Fruit fly (Drosophila melanogaster): Measurements from ENCODE around the gene muc.
A peak's percentile ranks its signal among the peaks of the same experiment; 100 is the strongest.

muc gene

dm6 chr2L:7422429-7423283, 4.0 kb upstream of the muc start (continued):
- TF ChIP-seq luna (GFP tag; optimal IDR thresholded peaks at IDR 0.05), result no peak
- no peak; the same call in 1 of the 2 replicates for TF ChIP-seq lmd (GFP tag; IDR thresholded peaks at IDR 0.05)
- peak; percentile 58; the same call in 1 of the 3 replicates for TF ChIP-seq ci (GFP tag; IDR thresholded peaks at IDR 0.05)
- TF ChIP-seq CG18764 (GFP tag; optimal IDR thresholded peaks at IDR 0.05), result no peak
- TF ChIP-seq ash1 (GFP tag; optimal IDR thresholded peaks at IDR 0.05), result no peak
- no peak for TF ChIP-seq btn (GFP tag; optimal IDR thresholded peaks at IDR 0.05)
- TF ChIP-seq CG4617 (GFP tag; optimal IDR thresholded peaks at IDR 0.05; ENCODE audit: borderline replicate concordance), result no peak
- TF ChIP-seq unpg (GFP tag; optimal IDR thresholded peaks at IDR 0.05), result no peak
- TF ChIP-seq hb (GFP tag; IDR thresholded peaks at IDR 0.05; ENCODE audit: partially characterized antibody), result no peak
- no peak for TF ChIP-seq pfk (GFP tag; optimal IDR thresholded peaks at IDR 0.05)
- no peak for TF ChIP-seq Max (GFP tag; optimal IDR thresholded peaks at IDR 0.05)
- no peak for TF ChIP-seq D (optimal IDR thresholded peaks at IDR 0.05)
- no peak for TF ChIP-seq D (GFP tag; optimal IDR thresholded peaks at IDR 0.05)
- no peak for TF ChIP-seq HHEX (GFP tag; optimal IDR thresholded peaks at IDR 0.05)
- TF ChIP-seq CG8924 (tag; optimal IDR thresholded peaks at IDR 0.05), result no peak
- peak; percentile 27 for TF ChIP-seq gem (tag; optimal IDR thresholded peaks at IDR 0.05)
- peak; percentile 2 for TF ChIP-seq CG12391 (tag; optimal IDR thresholded peaks at IDR 0.05)
- no peak for TF ChIP-seq CG8388 (GFP tag; optimal IDR thresholded peaks at IDR 0.05)
- TF ChIP-seq GATAe (GFP tag; conservative IDR thresholded peaks at IDR 0.05), result no peak
- TF ChIP-seq CG4282 (GFP tag; optimal IDR thresholded peaks at IDR 0.05), result no peak
- TF ChIP-seq CG10543 (GFP tag; optimal IDR thresholded peaks at IDR 0.05), result no peak
- TF ChIP-seq cas (GFP tag; IDR thresholded peaks at IDR 0.05), result no peak
- no peak for TF ChIP-seq Fer2 (tag; optimal IDR thresholded peaks at IDR 0.05)
- peak; percentile 16 for TF ChIP-seq kni (GFP tag; optimal IDR thresholded peaks at IDR 0.05)
- no peak for TF ChIP-seq tx (GFP tag; optimal IDR thresholded peaks at IDR 0.05)
- no peak for TF ChIP-seq CG4404 (GFP tag; IDR thresholded peaks at IDR 0.05)
- TF ChIP-seq CG18476 (GFP tag; optimal IDR thresholded peaks at IDR 0.05), result no peak
- TF ChIP-seq Atf3 (GFP tag; optimal IDR thresholded peaks at IDR 0.05), result no peak
- TF ChIP-seq salm (tag; optimal IDR thresholded peaks at IDR 0.05), result no peak
- TF ChIP-seq CG3726 (GFP tag; IDR thresholded peaks at IDR 0.05), result no peak
- no peak for TF ChIP-seq CG34224 (GFP tag; IDR thresholded peaks at IDR 0.05; ENCODE audit: partially characterized antibody)
- TF ChIP-seq nmo (GFP tag; optimal IDR thresholded peaks at IDR 0.05), result peak; percentile 49
- TF ChIP-seq CG3065 (GFP tag; optimal IDR thresholded peaks at IDR 0.05), result no peak
- no peak for TF ChIP-seq CG11695 (GFP tag; IDR thresholded peaks at IDR 0.05)
- no peak for TF ChIP-seq CG10462 (GFP tag; optimal IDR thresholded peaks at IDR 0.05)
- TF ChIP-seq TFAM (GFP tag; optimal IDR thresholded peaks at IDR 0.05), result no peak
- TF ChIP-seq shn (GFP tag; optimal IDR thresholded peaks at IDR 0.05), result no peak
- TF ChIP-seq CG7839 (tag; optimal IDR thresholded peaks at IDR 0.05), result no peak
- no peak for TF ChIP-seq disco-r (GFP tag; optimal IDR thresholded peaks at IDR 0.05)
- no peak for TF ChIP-seq Camta (GFP tag; optimal IDR thresholded peaks at IDR 0.05)
- no peak for TF ChIP-seq sd (tag; optimal IDR thresholded peaks at IDR 0.05)
- no peak for TF ChIP-seq stwl (tag; optimal IDR thresholded peaks at IDR 0.05)
- no peak for TF ChIP-seq vnd (GFP tag; IDR thresholded peaks at IDR 0.05; ENCODE audit: partially characterized antibody)
- peak; percentile 4 for TF ChIP-seq Sox100B (GFP tag; optimal IDR thresholded peaks at IDR 0.05)
- TF ChIP-seq crol (GFP tag; IDR thresholded peaks at IDR 0.05), result peak; percentile 97
- no peak for TF ChIP-seq CG2889 (GFP tag; IDR thresholded peaks at IDR 0.05)
- TF ChIP-seq CrebB (tag; optimal IDR thresholded peaks at IDR 0.05), result no peak
- 0 out of 3 replicates have a peak, but pooled peaks have one; percentile 25 for TF ChIP-seq CG6175 (GFP tag; IDR thresholded peaks at IDR 0.05)
- TF ChIP-seq Sox102F (GFP tag; optimal IDR thresholded peaks at IDR 0.05), result peak; percentile 14

Data from whole organism, embryonic.